Worm (Caenorhabditis elegans) whole organism, L1 larva: ENCODE results near the gene nhr-205.

ENCODE experiments used
- C04F5.9 ChIP-seq: sonication (generic microtip); optimal IDR thresholded peaks from 2 replicates; lab custom pipeline; 2016; ENCODE audit warnings: missing genetic modification characterization, missing compliant biosample characterization
- aha-1 ChIP-seq: fragments of 150-350 bp; optimal IDR thresholded peaks from 2 replicates; lab custom pipeline; 2014; ENCODE audit warnings: missing biosample characterization, missing genetic modification characterization
- aly-2 ChIP-seq: fragments of 150-350 bp; optimal IDR thresholded peaks from 2 replicates; lab custom pipeline; 2014; ENCODE audit warnings: missing biosample characterization, missing genetic modification characterization
- blmp-1 ChIP-seq: fragments of 150-350 bp; optimal IDR thresholded peaks from 2 replicates; lab custom pipeline; 2014; ENCODE audit warnings: missing biosample characterization, missing genetic modification characterization
- ceh-63 ChIP-seq: fragments of 200-800 bp; sonication (Bioruptor generic); optimal IDR thresholded peaks from 2 replicates; lab custom pipeline; 2018; ENCODE audit warnings: mild to moderate bottlenecking, missing genetic modification characterization, missing compliant biosample characterization
- ceh-82 ChIP-seq, 3 experiments: fragments of 150-350 bp in 1 of 3; sonication (generic microtip) in 2 of 3; optimal IDR thresholded peaks; 2 replicates each; lab custom pipeline; 2014 to 2017; ENCODE audit warnings: missing biosample characterization in 3 of 3, missing genetic modification characterization in 3 of 3
- ceh-88 ChIP-seq: fragments of 200-800 bp; sonication (Bioruptor generic); IDR thresholded peaks from 2 replicates; pipeline ENCODE4 v1.3.6; 2022; ENCODE audit warnings: missing genetic modification characterization, missing compliant biosample characterization
- ces-1 ChIP-seq: fragments of 150-350 bp; optimal IDR thresholded peaks from 2 replicates; lab custom pipeline; 2014; ENCODE audit warnings: missing biosample characterization, missing genetic modification reagents, missing genetic modification characterization
- dsc-1 ChIP-seq: sonication (generic microtip); optimal IDR thresholded peaks from 2 replicates; lab custom pipeline; 2016; ENCODE audit warnings: mild to moderate bottlenecking, missing genetic modification characterization, missing compliant biosample characterization
- egl-27 ChIP-seq, 2 experiments: fragments of 150-350 bp in 1 of 2; sonication (generic microtip); optimal IDR thresholded peaks; 3 replicates each; lab custom pipeline; 2017 to 2018; ENCODE audit warnings: missing biosample characterization in 2 of 2, missing genetic modification characterization in 2 of 2, missing genetic modification reagents in 2 of 2
- elt-2 ChIP-seq: sonication (generic microtip); optimal IDR thresholded peaks from 2 replicates; lab custom pipeline; 2016; ENCODE audit warnings: missing genetic modification characterization, mild to moderate bottlenecking, inconsistent platforms, missing compliant biosample characterization, missing genetic modification reagents
- fkh-4 ChIP-seq: sonication (generic microtip); optimal IDR thresholded peaks from 2 replicates; lab custom pipeline; 2016; ENCODE audit warnings: missing compliant biosample characterization, missing genetic modification characterization, borderline replicate concordance
- fkh-8 ChIP-seq: sonication (generic microtip); optimal IDR thresholded peaks from 2 replicates; lab custom pipeline; 2016; ENCODE audit warnings: mild to moderate bottlenecking, missing genetic modification characterization, missing compliant biosample characterization
- grh-1 ChIP-seq: fragments of 200-800 bp; sonication (Bioruptor generic); IDR thresholded peaks from 2 replicates; pipeline ENCODE4 v1.3.6; 2022; ENCODE audit warnings: missing genetic modification reagents, missing genetic modification characterization, missing compliant biosample characterization
- hlh-4 ChIP-seq: sonication (generic microtip); optimal IDR thresholded peaks from 2 replicates; lab custom pipeline; 2016; ENCODE audit warnings: mild to moderate bottlenecking, missing genetic modification characterization, missing compliant biosample characterization
- jun-1 ChIP-seq: fragments of 150-350 bp; optimal IDR thresholded peaks from 2 replicates; lab custom pipeline; 2014; ENCODE audit warnings: missing biosample characterization, missing genetic modification reagents, missing genetic modification characterization
- lin-13 ChIP-seq: fragments of 150-350 bp; optimal IDR thresholded peaks from 2 replicates; lab custom pipeline; 2014; ENCODE audit warnings: missing biosample characterization, missing genetic modification reagents, missing genetic modification characterization
- lin-14 ChIP-seq: fragments of 200-800 bp; sonication (Bioruptor generic); optimal IDR thresholded peaks from 2 replicates; lab custom pipeline; 2018; ENCODE audit warnings: mild to moderate bottlenecking, missing genetic modification characterization, moderate library complexity, missing compliant biosample characterization
- lin-35 ChIP-seq, 2 experiments: fragments of 150-350 bp; optimal IDR thresholded peaks; 2 replicates each; lab custom pipeline; 2014; ENCODE audit warnings: missing biosample characterization in 2 of 2, missing genetic modification characterization in 2 of 2, missing genetic modification reagents in 2 of 2
- lsy-2 ChIP-seq, 2 experiments: fragments of 150-350 bp; optimal IDR thresholded peaks; 2 replicates each; lab custom pipeline; 2014; ENCODE audit warnings: missing biosample characterization in 2 of 2, missing genetic modification characterization in 2 of 2
- mab-9 ChIP-seq: fragments of 200-800 bp; sonication (Bioruptor generic); IDR thresholded peaks from 2 replicates; pipeline ENCODE4 v1.3.6; 2022; ENCODE audit warnings: missing genetic modification reagents, missing genetic modification characterization, missing compliant biosample characterization
- mep-1 ChIP-seq: fragments of 150-350 bp; optimal IDR thresholded peaks from 2 replicates; lab custom pipeline; 2014; ENCODE audit warnings: missing biosample characterization, missing genetic modification characterization
- nhr-11 ChIP-seq: fragments of 150-350 bp; optimal IDR thresholded peaks from 2 replicates; lab custom pipeline; 2014; ENCODE audit warnings: missing biosample characterization, missing genetic modification characterization
- nhr-19 ChIP-seq: fragments of 200-800 bp; sonication (Bioruptor generic); conservative IDR thresholded peaks from 2 replicates; pipeline ENCODE4 v1.3.6; 2022; ENCODE audit warnings: missing genetic modification characterization, missing compliant biosample characterization
- nhr-20 ChIP-seq: sonication (generic microtip); optimal IDR thresholded peaks from 2 replicates; lab custom pipeline; 2016; ENCODE audit warnings: mild to moderate bottlenecking, missing genetic modification characterization, missing compliant biosample characterization
- nhr-237 ChIP-seq: fragments of 150-350 bp; optimal IDR thresholded peaks from 2 replicates; lab custom pipeline; 2014; ENCODE audit warnings: missing biosample characterization, missing genetic modification characterization
- nhr-28 ChIP-seq: fragments of 150-350 bp; optimal IDR thresholded peaks from 2 replicates; lab custom pipeline; 2014; ENCODE audit warnings: missing biosample characterization, missing genetic modification characterization
- nhr-71 ChIP-seq: sonication (generic microtip); optimal IDR thresholded peaks from 2 replicates; lab custom pipeline; 2016; ENCODE audit warnings: mild to moderate bottlenecking, missing genetic modification characterization, moderate library complexity, missing compliant biosample characterization
- nhr-77 ChIP-seq: fragments of 150-350 bp; optimal IDR thresholded peaks from 2 replicates; lab custom pipeline; 2014; ENCODE audit warnings: missing biosample characterization, missing genetic modification characterization
- rnt-1 ChIP-seq: sonication (generic microtip); optimal IDR thresholded peaks from 2 replicates; lab custom pipeline; 2016; ENCODE audit warnings: mild to moderate bottlenecking, missing genetic modification characterization, moderate library complexity, missing compliant biosample characterization
- skn-1 ChIP-seq: fragments of 150-350 bp; optimal IDR thresholded peaks from 2 replicates; lab custom pipeline; 2014; ENCODE audit warnings: missing biosample characterization, missing genetic modification characterization
- snpc-4 ChIP-seq: fragments of 150-350 bp; optimal IDR thresholded peaks from 2 replicates; lab custom pipeline; 2014; ENCODE audit warnings: missing biosample characterization, missing genetic modification characterization
- sox-4 ChIP-seq: sonication (generic microtip); optimal IDR thresholded peaks from 2 replicates; lab custom pipeline; 2016; ENCODE audit warnings: missing genetic modification characterization, missing compliant biosample characterization
- sptf-1 ChIP-seq: fragments of 150-350 bp; optimal IDR thresholded peaks from 2 replicates; lab custom pipeline; 2014; ENCODE audit warnings: missing biosample characterization, missing genetic modification characterization
- sup-37 ChIP-seq: fragments of 200-800 bp; sonication (Bioruptor generic); optimal IDR thresholded peaks from 2 replicates; lab custom pipeline; 2018; ENCODE audit warnings: mild to moderate bottlenecking, missing genetic modification characterization, missing compliant biosample characterization
- swsn-7 ChIP-seq: sonication (generic microtip); optimal IDR thresholded peaks from 2 replicates; lab custom pipeline; 2016; ENCODE audit warnings: missing genetic modification characterization, missing compliant biosample characterization
- unc-130 ChIP-seq: fragments of 150-350 bp; optimal IDR thresholded peaks from 2 replicates; lab custom pipeline; 2017; ENCODE audit warnings: missing biosample characterization, missing genetic modification characterization, inconsistent platforms
- unc-62 ChIP-seq: fragments of 150-350 bp; optimal IDR thresholded peaks from 2 replicates; lab custom pipeline; 2014; ENCODE audit warnings: missing biosample characterization, missing genetic modification reagents, missing genetic modification characterization
- unc-86 ChIP-seq: sonication (generic microtip); optimal IDR thresholded peaks from 2 replicates; lab custom pipeline; 2016; ENCODE audit warnings: missing genetic modification characterization, missing compliant biosample characterization
- vab-15 ChIP-seq: sonication (generic microtip); optimal IDR thresholded peaks from 2 replicates; lab custom pipeline; 2017; ENCODE audit warnings: missing genotype, mild to moderate bottlenecking, missing genetic modification characterization, missing compliant biosample characterization
- xbp-1 ChIP-seq: sonication (generic microtip); optimal IDR thresholded peaks from 2 replicates; lab custom pipeline; 2016; ENCODE audit warnings: missing genetic modification characterization, missing compliant biosample characterization
- ztf-11 ChIP-seq, 2 experiments: sonication (generic microtip); optimal IDR thresholded peaks; 2 replicates each; lab custom pipeline; 2016 to 2017; ENCODE audit warnings: missing genetic modification characterization in 2 of 2, missing biosample characterization in 1 of 2, missing compliant biosample characterization in 1 of 2
- ztf-4 ChIP-seq: fragments of 150-350 bp; optimal IDR thresholded peaks from 2 replicates; lab custom pipeline; 2014; ENCODE audit warnings: missing biosample characterization, missing genetic modification characterization

nhr-205 gene

ce11 chrV:10072721-10073120 lies 8.9 kb downstream of the nhr-205 start:
- TF ChIP-seq sup-37 (GFP tag; lab: Kevin White, UChicago) (no peak), aha-1 (tag; lab: Kevin White, UChicago) (no peak), grh-1 (GFP tag; lab: Robert Waterston, UW) (no peak), mep-1 (tag; lab: Kevin White, UChicago) (no peak), skn-1 (tag; lab: Kevin White, UChicago) (no peak), nhr-237 (tag; lab: Kevin White, UChicago) (no peak), snpc-4 (no peak), blmp-1 (tag; lab: Kevin White, UChicago) (no peak), ces-1 (GFP tag; lab: Kevin White, UChicago) (no peak), lsy-2 (tag; optimal IDR thresholded peaks at IDR 0.05; lab: Kevin White, UChicago) (no peak), nhr-20 (tag; lab: Kevin White, UChicago) (no peak), mab-9 (GFP tag; lab: Robert Waterston, UW) (no peak), lin-13 (GFP tag; lab: Kevin White, UChicago) (no peak), ceh-88 (GFP tag; lab: Robert Waterston, UW) (no peak), jun-1 (no peak), fkh-8 (tag; lab: Kevin White, UChicago) (no peak), xbp-1 (no peak), lin-14 (GFP tag; lab: Kevin White, UChicago) (no peak), unc-86 (tag; lab: Kevin White, UChicago) (no peak)

ce11 chrV:10070541-10070940 lies 11.0 kb downstream of the nhr-205 start, which contains the start of gene nhr-192:
Gene nhr-192 (minus strand): TSS chrV:10070641.
- no peak for TF ChIP-seq grh-1 (GFP tag; lab: Robert Waterston, UW)
- no peak for TF ChIP-seq sptf-1 (tag; lab: Kevin White, UChicago)
- TF ChIP-seq rnt-1 (tag; lab: Kevin White, UChicago): no peak
- no peak for TF ChIP-seq ztf-11 (tag; optimal IDR thresholded peaks at IDR 0.05; lab: Kevin White, UChicago)
- no peak for TF ChIP-seq egl-27 (tag; optimal IDR thresholded peaks at IDR 0.05; lab: Kevin White, UChicago)
- no peak for TF ChIP-seq ceh-63
- no peak for TF ChIP-seq lin-14 (GFP tag; lab: Kevin White, UChicago)
- TF ChIP-seq nhr-71: no peak
- TF ChIP-seq xbp-1: no peak
- TF ChIP-seq lin-35 (GFP tag; optimal IDR thresholded peaks at IDR 0.05; lab: Kevin White, UChicago): no peak
- no peak for TF ChIP-seq fkh-4 (tag; lab: Kevin White, UChicago)
- TF ChIP-seq unc-86 (tag; lab: Kevin White, UChicago): no peak
- TF ChIP-seq blmp-1 (tag; lab: Kevin White, UChicago): no peak
- no peak for TF ChIP-seq unc-130 (tag; lab: Kevin White, UChicago)
- no peak for TF ChIP-seq sox-4
- TF ChIP-seq fkh-8 (tag; lab: Kevin White, UChicago): no peak
- no peak for TF ChIP-seq unc-62 (GFP tag; lab: Kevin White, UChicago)
- no peak for TF ChIP-seq hlh-4 (tag; lab: Kevin White, UChicago)
- no peak for TF ChIP-seq sup-37 (GFP tag; lab: Kevin White, UChicago)
- no peak for TF ChIP-seq elt-2

- TF ChIP-seq nhr-19 (GFP tag; lab: Robert Waterston, UW): no peak
- no peak for TF ChIP-seq nhr-28 (tag; lab: Kevin White, UChicago)
- no peak for TF ChIP-seq lin-13 (GFP tag; lab: Kevin White, UChicago)
- no peak for TF ChIP-seq ztf-11 (tag; optimal IDR thresholded peaks at IDR 0.05; lab: Kevin White, UChicago)
- TF ChIP-seq rnt-1 (tag; lab: Kevin White, UChicago): no peak
- TF ChIP-seq ceh-82 (tag; optimal IDR thresholded peaks at IDR 0.05; lab: Kevin White, UChicago): no peak
- no peak for TF ChIP-seq aly-2 (tag; lab: Kevin White, UChicago)
- no peak for TF ChIP-seq swsn-7 (tag; lab: Kevin White, UChicago)
- no peak for TF ChIP-seq nhr-77
- TF ChIP-seq nhr-11 (tag; lab: Kevin White, UChicago): no peak
- TF ChIP-seq aha-1 (tag; lab: Kevin White, UChicago): no peak
- TF ChIP-seq hlh-4 (tag; lab: Kevin White, UChicago): no peak
- TF ChIP-seq C04F5.9 (tag; lab: Kevin White, UChicago): no peak
- TF ChIP-seq ztf-4 (tag; lab: Kevin White, UChicago): no peak
- no peak for TF ChIP-seq vab-15 (tag; lab: Kevin White, UChicago)
- no peak for TF ChIP-seq lsy-2 (tag; optimal IDR thresholded peaks at IDR 0.05; lab: Kevin White, UChicago)
- no peak for TF ChIP-seq dsc-1 (tag; lab: Kevin White, UChicago)
- TF ChIP-seq egl-27 (tag; optimal IDR thresholded peaks at IDR 0.05; lab: Kevin White, UChicago): no peak
- TF ChIP-seq, all 84 proteins: peak for 0
These were observed 14.8 kb downstream of the nhr-205 start, which contains the start of gene npr-39 for ce11 chrV:10066769-10067168. Gene npr-39 (plus strand): TSS chrV:10067069.
